Worm (Caenorhabditis elegans) whole organism, young adult: ENCODE results near the gene clec-10.
A peak's percentile ranks its signal among the peaks of the same experiment; 100 is the strongest.

Source experiments
- B0019.2 ChIP-seq: fragments of 200-800 bp; sonication (Bioruptor generic); conservative IDR thresholded peaks from 2 replicates; pipeline ENCODE4 v1.3.6; 2022; ENCODE audit warnings: missing genetic modification reagents, missing genetic modification characterization, missing compliant biosample characterization
- B0261.1 ChIP-seq: sonication (generic microtip); optimal IDR thresholded peaks from 2 replicates; lab custom pipeline; 2016; ENCODE audit warnings: mild to moderate bottlenecking, missing genetic modification characterization, moderate library complexity, missing compliant biosample characterization
- B0336.3 ChIP-seq: fragments of 200-800 bp; sonication (Bioruptor generic); IDR thresholded peaks from 2 replicates; pipeline ENCODE4 v1.3.6; 2022; ENCODE audit warnings: missing genetic modification characterization, missing compliant biosample characterization
- F10E7.11 ChIP-seq: sonication (generic microtip); optimal IDR thresholded peaks from 2 replicates; lab custom pipeline; 2017; ENCODE audit warnings: mild to moderate bottlenecking, missing genetic modification characterization, moderate library complexity, missing compliant biosample characterization
- F55B11.4 ChIP-seq: sonication (generic microtip); optimal IDR thresholded peaks from 2 replicates; lab custom pipeline; 2016; ENCODE audit warnings: missing compliant biosample characterization, missing genetic modification characterization, borderline replicate concordance; ENCODE audit not compliant: insufficient read depth
- F57A8.1 ChIP-seq: fragments of 200-800 bp; sonication (Bioruptor generic); optimal IDR thresholded peaks from 2 replicates; lab custom pipeline; 2018; ENCODE audit warnings: mild to moderate bottlenecking, missing genetic modification characterization, moderate library complexity, missing compliant biosample characterization
- F57C9.4 ChIP-seq: sonication (generic microtip); optimal IDR thresholded peaks from 2 replicates; lab custom pipeline; 2017; ENCODE audit warnings: mild to moderate bottlenecking, missing genetic modification characterization, missing compliant biosample characterization
- K11D2.4 ChIP-seq: fragments of 200-800 bp; sonication (Bioruptor generic); IDR thresholded peaks from 2 replicates; pipeline ENCODE4 v1.3.6; 2022; ENCODE audit warnings: missing genetic modification reagents, missing genetic modification characterization, missing compliant biosample characterization
- K12H6.12 ChIP-seq: fragments of 200-800 bp; sonication (Bioruptor generic); optimal IDR thresholded peaks from 2 replicates; lab custom pipeline; 2018; ENCODE audit warnings: mild to moderate bottlenecking, missing genetic modification characterization, missing compliant biosample characterization
- Y53F4B.3 ChIP-seq: fragments of 200-800 bp; sonication (Bioruptor generic); IDR thresholded peaks from 2 replicates; pipeline ENCODE4 v1.3.6; 2022; ENCODE audit warnings: missing genetic modification reagents, missing genetic modification characterization, missing compliant biosample characterization
- Y56A3A.18 ChIP-seq: fragments of 200-800 bp; sonication (Bioruptor generic); IDR thresholded peaks from 2 replicates; pipeline ENCODE4 v1.3.6; 2022; ENCODE audit warnings: missing genetic modification reagents, missing genetic modification characterization, missing compliant biosample characterization
- Y95B8A.8 ChIP-seq: fragments of 200-800 bp; sonication (Bioruptor generic); IDR thresholded peaks from 2 replicates; pipeline ENCODE4 v1.3.6; 2022; ENCODE audit warnings: missing genetic modification reagents, missing genetic modification characterization, missing compliant biosample characterization
- ama-1 ChIP-seq, 3 experiments: fragments of 150-350 bp in 1 of 3; sonication (generic microtip) in 2 of 3; optimal IDR thresholded peaks; 2 replicates each; lab custom pipeline; 2014 to 2018; ENCODE audit warnings: missing biosample characterization in 2 of 3, missing genetic modification characterization in 2 of 3, missing genetic modification reagents in 2 of 3
- aptf-2 ChIP-seq: fragments of 200-800 bp; sonication (Bioruptor generic); conservative IDR thresholded peaks from 2 replicates; pipeline ENCODE4 v1.3.6; 2022; ENCODE audit warnings: missing genetic modification reagents, missing genetic modification characterization, missing compliant biosample characterization
- aptf-3 ChIP-seq: fragments of 200-800 bp; sonication (Bioruptor generic); IDR thresholded peaks from 2 replicates; pipeline ENCODE4 v1.3.6; 2022; ENCODE audit warnings: missing genetic modification characterization, missing compliant biosample characterization
- atf-7 ChIP-seq: sonication (generic microtip); optimal IDR thresholded peaks from 2 replicates; lab custom pipeline; 2017; ENCODE audit warnings: mild to moderate bottlenecking, missing genetic modification characterization, missing compliant biosample characterization
- bed-2 ChIP-seq: fragments of 200-800 bp; sonication (Bioruptor generic); IDR thresholded peaks from 2 replicates; pipeline ENCODE4 v1.3.6; 2022; ENCODE audit warnings: missing genetic modification reagents, missing genetic modification characterization, missing compliant biosample characterization
- ccch-3 ChIP-seq: fragments of 200-800 bp; sonication (Bioruptor generic); optimal IDR thresholded peaks from 2 replicates; lab custom pipeline; 2018; ENCODE audit warnings: mild to moderate bottlenecking, missing genetic modification characterization, missing compliant biosample characterization
- ceh-100 ChIP-seq: fragments of 200-800 bp; sonication (Bioruptor generic); IDR thresholded peaks from 2 replicates; pipeline ENCODE4 v1.3.6; 2022; ENCODE audit warnings: missing genetic modification reagents, missing genetic modification characterization, missing compliant biosample characterization
- ceh-27 ChIP-seq: fragments of 200-800 bp; sonication (Bioruptor generic); optimal IDR thresholded peaks from 2 replicates; lab custom pipeline; 2018; ENCODE audit warnings: mild to moderate bottlenecking, missing genetic modification characterization, moderate library complexity, missing compliant biosample characterization
- ceh-58 ChIP-seq: fragments of 200-800 bp; sonication (Bioruptor generic); IDR thresholded peaks from 2 replicates; pipeline ENCODE4 v1.3.6; 2022; ENCODE audit warnings: missing genetic modification characterization, missing compliant biosample characterization
- ceh-79 ChIP-seq: sonication (generic microtip); optimal IDR thresholded peaks from 2 replicates; lab custom pipeline; 2017; ENCODE audit warnings: mild to moderate bottlenecking, missing genetic modification characterization, missing compliant biosample characterization
- die-1 ChIP-seq: sonication (generic microtip); optimal IDR thresholded peaks from 2 replicates; lab custom pipeline; 2016; ENCODE audit warnings: missing genotype, mild to moderate bottlenecking, missing genetic modification characterization, missing compliant biosample characterization
- dpff-1 ChIP-seq: sonication (generic microtip); optimal IDR thresholded peaks from 2 replicates; lab custom pipeline; 2017; ENCODE audit warnings: mild to moderate bottlenecking, missing genetic modification characterization, missing compliant biosample characterization
- efl-1 ChIP-seq: fragments of 150-350 bp; optimal IDR thresholded peaks from 2 replicates; lab custom pipeline; 2014; ENCODE audit warnings: missing biosample characterization, missing genetic modification reagents, missing genetic modification characterization
- egl-18 ChIP-seq: fragments of 200-800 bp; sonication (Bioruptor generic); IDR thresholded peaks from 2 replicates; pipeline ENCODE4 v1.3.6; 2022; ENCODE audit warnings: missing genetic modification reagents, missing genetic modification characterization, missing compliant biosample characterization
- ets-4 ChIP-seq: fragments of 200-800 bp; sonication (Bioruptor generic); optimal IDR thresholded peaks from 2 replicates; lab custom pipeline; 2018; ENCODE audit warnings: mild to moderate bottlenecking, missing genetic modification characterization, missing compliant biosample characterization
- hlh-12 ChIP-seq: sonication (generic microtip); optimal IDR thresholded peaks from 2 replicates; lab custom pipeline; 2016; ENCODE audit warnings: missing genetic modification characterization, missing compliant biosample characterization
- hmg-1.2 ChIP-seq: fragments of 200-800 bp; sonication (Bioruptor generic); IDR thresholded peaks from 2 replicates; pipeline ENCODE4 v1.3.6; 2022; ENCODE audit warnings: missing genetic modification reagents, missing genetic modification characterization, missing compliant biosample characterization
- let-607 ChIP-seq, 2 experiments: fragments of 200-800 bp in 1 of 2; sonication (Bioruptor generic) in 1 of 2; sonication (generic microtip) in 1 of 2; optimal IDR thresholded peaks; 2 replicates each; lab custom pipeline; 2016 to 2018; ENCODE audit warnings: mild to moderate bottlenecking in 2 of 2, missing compliant biosample characterization in 2 of 2, missing genetic modification characterization in 2 of 2, moderate library complexity in 2 of 2, missing genotype in 1 of 2
- lin-54 ChIP-seq: fragments of 200-800 bp; sonication (Bioruptor generic); optimal IDR thresholded peaks from 2 replicates; lab custom pipeline; 2018; ENCODE audit warnings: mild to moderate bottlenecking, missing genetic modification characterization, missing compliant biosample characterization
- madf-10 ChIP-seq: sonication (generic microtip); optimal IDR thresholded peaks from 2 replicates; lab custom pipeline; 2016; ENCODE audit warnings: mild to moderate bottlenecking, missing genetic modification characterization, missing compliant biosample characterization
- nfya-2 ChIP-seq: fragments of 200-800 bp; sonication (Bioruptor generic); IDR thresholded peaks from 2 replicates; pipeline ENCODE4 v1.3.6; 2022; ENCODE audit warnings: missing genetic modification reagents, missing genetic modification characterization, missing compliant biosample characterization
- nfyb-1 ChIP-seq: fragments of 200-800 bp; sonication (Bioruptor generic); IDR thresholded peaks from 2 replicates; pipeline ENCODE4 v1.3.6; 2022; ENCODE audit warnings: missing genetic modification reagents, missing genetic modification characterization, missing compliant biosample characterization
- nhr-80 ChIP-seq: sonication (generic microtip); optimal IDR thresholded peaks from 2 replicates; lab custom pipeline; 2016; ENCODE audit warnings: missing genetic modification characterization, missing compliant biosample characterization
- nhr-90 ChIP-seq: sonication (generic microtip); optimal IDR thresholded peaks from 2 replicates; lab custom pipeline; 2016; ENCODE audit warnings: missing genotype, mild to moderate bottlenecking, missing genetic modification characterization, missing compliant biosample characterization
- pha-4 ChIP-seq: fragments of 150-350 bp; sonication (generic microtip); optimal IDR thresholded peaks from 2 replicates; lab custom pipeline; 2014; ENCODE audit warnings: missing biosample characterization, missing genetic modification reagents, missing genetic modification characterization
- rcor-1 ChIP-seq: fragments of 200-800 bp; sonication (Bioruptor generic); IDR thresholded peaks from 2 replicates; pipeline ENCODE4 v1.3.6; 2022; ENCODE audit warnings: missing genetic modification reagents, missing genetic modification characterization, missing compliant biosample characterization
- rec-8 ChIP-seq, 2 experiments: sonication (generic microtip); optimal IDR thresholded peaks; 2 replicates each; lab custom pipeline; 2016; ENCODE audit warnings: mild to moderate bottlenecking in 2 of 2, missing genetic modification characterization in 2 of 2, missing genetic modification reagents in 2 of 2, missing genotype in 2 of 2, missing biosample characterization in 1 of 2, missing compliant biosample characterization in 1 of 2, moderate library complexity in 1 of 2
- rpc-1 ChIP-seq, 2 experiments: fragments of 150-350 bp in 1 of 2; sonication (generic microtip) in 1 of 2; optimal IDR thresholded peaks; 2 replicates each; lab custom pipeline; 2014 to 2018; ENCODE audit warnings: missing biosample characterization in 1 of 2, missing genetic modification characterization in 1 of 2, missing genetic modification reagents in 1 of 2, missing genotype in 1 of 2
- sea-2 ChIP-seq: fragments of 200-800 bp; sonication (Bioruptor generic); IDR thresholded peaks from 2 replicates; pipeline ENCODE4 v1.3.6; 2022; ENCODE audit warnings: missing genetic modification characterization, missing compliant biosample characterization
- snpc-3.4 ChIP-seq: sonication (generic microtip); optimal IDR thresholded peaks from 2 replicates; lab custom pipeline; 2017; ENCODE audit warnings: missing genetic modification characterization, mild to moderate bottlenecking, missing compliant biosample characterization, antibody characterized with exemption, moderate library complexity, missing genotype, missing genetic modification reagents
- somi-1 ChIP-seq: fragments of 200-800 bp; sonication (Bioruptor generic); optimal IDR thresholded peaks from 2 replicates; lab custom pipeline; 2018; ENCODE audit warnings: mild to moderate bottlenecking, missing genetic modification characterization, missing compliant biosample characterization
- sptf-2 ChIP-seq: fragments of 200-800 bp; sonication (Bioruptor generic); optimal IDR thresholded peaks from 2 replicates; lab custom pipeline; 2018; ENCODE audit warnings: mild to moderate bottlenecking, missing genetic modification characterization, missing compliant biosample characterization
- unc-130 ChIP-seq: sonication (generic microtip); optimal IDR thresholded peaks from 2 replicates; lab custom pipeline; 2016; ENCODE audit warnings: missing genetic modification reagents, missing genetic modification characterization, missing compliant biosample characterization
- ztf-18 ChIP-seq: sonication (generic microtip); optimal IDR thresholded peaks from 2 replicates; lab custom pipeline; 2016; ENCODE audit warnings: missing genotype, mild to moderate bottlenecking, missing genetic modification characterization, missing compliant biosample characterization
- ztf-25 ChIP-seq: fragments of 200-800 bp; sonication (Bioruptor generic); IDR thresholded peaks from 2 replicates; pipeline ENCODE4 v1.3.6; 2022; ENCODE audit warnings: missing genetic modification reagents, missing genetic modification characterization, missing compliant biosample characterization
- ztf-28 ChIP-seq: fragments of 200-800 bp; sonication (Bioruptor generic); IDR thresholded peaks from 2 replicates; pipeline ENCODE4 v1.3.6; 2022; ENCODE audit warnings: missing genetic modification reagents, missing genetic modification characterization, missing compliant biosample characterization
- ztf-3 ChIP-seq: fragments of 200-800 bp; sonication (Bioruptor generic); optimal IDR thresholded peaks from 2 replicates; lab custom pipeline; 2018; ENCODE audit warnings: mild to moderate bottlenecking, missing genetic modification characterization, missing compliant biosample characterization

The clec-10 gene

ce11 chrII:410832-411231 is 8.4 kb downstream of the clec-10 start, which contains the start of the genes dnsn-1 and C24H12.4 (continued):
- TF ChIP-seq rpc-1 (optimal IDR thresholded peaks at IDR 0.05; lab: Kevin White, UChicago) (no peak), rpc-1 (tag; optimal IDR thresholded peaks at IDR 0.05; lab: Kevin White, UChicago) (no peak), let-607 (tag; optimal IDR thresholded peaks at IDR 0.05; lab: Kevin White, UChicago) (peak in 1 of 2 experiments; percentile 57), ceh-27 (GFP tag; lab: Kevin White, UChicago) (no peak), lin-54 (GFP tag; lab: Kevin White, UChicago) (peak; percentile 94), ccch-3 (GFP tag; lab: Kevin White, UChicago) (no peak), bed-2 (GFP tag; lab: Robert Waterston, UW) (no peak), hmg-1.2 (GFP tag; lab: Robert Waterston, UW) (peak; percentile 51; the same call in 1 of the 2 replicates), madf-10 (tag; lab: Kevin White, UChicago) (peak; percentile 18), K11D2.4 (peak; percentile 81), ztf-3 (GFP tag; lab: Kevin White, UChicago) (no peak), efl-1 (GFP tag; lab: Kevin White, UChicago) (peak; percentile 84), F10E7.11 (no peak), F57A8.1 (no peak), ceh-100 (GFP tag; lab: Robert Waterston, UW) (peak; percentile 67), B0261.1 (no peak), aptf-3 (GFP tag; lab: Robert Waterston, UW) (no peak), nhr-90 (tag; lab: Kevin White, UChicago) (no peak), sptf-2 (no peak), Y56A3A.18 (GFP tag; lab: Robert Waterston, UW) (no peak), pha-4 (tag; lab: Kevin White, UChicago) (peak; percentile 87), rec-8 (tag; optimal IDR thresholded peaks at IDR 0.05; lab: Kevin White, UChicago) (no peak), ama-1 (optimal IDR thresholded peaks at IDR 0.05; lab: Kevin White, UChicago) (no peak), ama-1 (GFP tag; optimal IDR thresholded peaks at IDR 0.05; lab: Kevin White, UChicago) (no peak), ztf-28 (no peak), sea-2 (GFP tag; lab: Robert Waterston, UW) (no peak), Y53F4B.3 (no peak), atf-7 (tag; lab: Kevin White, UChicago) (peak; percentile 20), Y95B8A.8 (GFP tag; lab: Robert Waterston, UW) (0 out of 2 replicates have a peak, but pooled peaks have one; percentile 18), die-1 (no peak), nfyb-1 (GFP tag; lab: Robert Waterston, UW) (peak; percentile 89), B0019.2 (GFP tag; lab: Robert Waterston, UW) (no peak), F55B11.4 (tag; lab: Kevin White, UChicago) (no peak), nhr-80 (tag; lab: Kevin White, UChicago) (peak; percentile 34), ceh-58 (GFP tag; lab: Robert Waterston, UW) (no peak), rcor-1 (peak; percentile 89), aptf-2 (no peak), B0336.3 (GFP tag; lab: Robert Waterston, UW) (peak; percentile 88), ets-4 (GFP tag; lab: Kevin White, UChicago) (no peak), snpc-3.4 (tag; lab: Kevin White, UChicago) (peak; percentile 77), hlh-12 (no peak), egl-18 (GFP tag; lab: Robert Waterston, UW) (no peak), dpff-1 (tag; lab: Kevin White, UChicago) (no peak), nfya-2 (GFP tag; lab: Robert Waterston, UW) (no peak), somi-1 (GFP tag; lab: Kevin White, UChicago) (no peak), K12H6.12 (tag; lab: Kevin White, UChicago) (peak; percentile 30), ceh-79 (no peak), ztf-25 (GFP tag; lab: Robert Waterston, UW) (no peak), unc-130 (GFP tag; lab: Kevin White, UChicago) (no peak), ztf-18 (peak; percentile 97), F57C9.4 (tag; lab: Kevin White, UChicago) (no peak)
